Worm (Caenorhabditis elegans) whole organism, L2 larva: ENCODE measurements around the gene sqv-8.
A peak's percentile ranks its signal among the peaks of the same experiment; 100 is the strongest.

Experiments used
- C34F6.9 ChIP-seq: fragments of 150-350 bp; optimal IDR thresholded peaks from 2 replicates; lab custom pipeline; 2014; ENCODE audit warnings: missing biosample characterization, missing genetic modification characterization
- F13H6.1 ChIP-seq: sonication (generic microtip); optimal IDR thresholded peaks from 2 replicates; lab custom pipeline; 2016; ENCODE audit warnings: missing genetic modification characterization, missing compliant biosample characterization
- R02D3.7 ChIP-seq: fragments of 150-350 bp; optimal IDR thresholded peaks from 2 replicates; lab custom pipeline; 2014; ENCODE audit warnings: missing biosample characterization, missing genetic modification characterization
- Y55F3AM.14 ChIP-seq: fragments of 200-800 bp; sonication (Bioruptor generic); optimal IDR thresholded peaks from 2 replicates; lab custom pipeline; 2018; ENCODE audit warnings: mild to moderate bottlenecking, missing genetic modification characterization, missing compliant biosample characterization
- ZK546.5 ChIP-seq: sonication (generic microtip); optimal IDR thresholded peaks from 2 replicates; lab custom pipeline; 2017; ENCODE audit warnings: missing biosample characterization, missing genetic modification characterization
- alr-1 ChIP-seq: fragments of 150-350 bp; optimal IDR thresholded peaks from 2 replicates; lab custom pipeline; 2014; ENCODE audit warnings: missing biosample characterization, missing genetic modification characterization
- ama-1 ChIP-seq: fragments of 150-350 bp; optimal IDR thresholded peaks from 2 replicates; lab custom pipeline; 2018; ENCODE audit warnings: inconsistent platforms
- ceh-16 ChIP-seq: fragments of 150-350 bp; optimal IDR thresholded peaks from 2 replicates; lab custom pipeline; 2014; ENCODE audit warnings: missing biosample characterization, missing genetic modification characterization
- ceh-82 ChIP-seq: fragments of 150-350 bp; optimal IDR thresholded peaks from 2 replicates; lab custom pipeline; 2014; ENCODE audit warnings: missing biosample characterization, missing genetic modification characterization
- crh-2 ChIP-seq: sonication (generic microtip); optimal IDR thresholded peaks from 2 replicates; lab custom pipeline; 2017; ENCODE audit warnings: missing biosample characterization, missing genetic modification characterization
- elt-1 ChIP-seq: fragments of 150-350 bp; optimal IDR thresholded peaks from 2 replicates; lab custom pipeline; 2014; ENCODE audit warnings: missing biosample characterization, missing genetic modification characterization
- fos-1 ChIP-seq: fragments of 150-350 bp; optimal IDR thresholded peaks from 2 replicates; lab custom pipeline; 2014; ENCODE audit warnings: missing biosample characterization, missing genetic modification characterization
- lin-11 ChIP-seq: fragments of 150-350 bp; sonication (generic microtip); optimal IDR thresholded peaks from 2 replicates; lab custom pipeline; 2014; ENCODE audit warnings: missing biosample characterization, missing genetic modification characterization, inconsistent platforms, mixed read lengths
- lin-39 ChIP-seq: fragments of 150-350 bp; optimal IDR thresholded peaks from 2 replicates; lab custom pipeline; 2014; ENCODE audit warnings: missing biosample characterization, missing genetic modification reagents, missing genetic modification characterization
- lsy-2 ChIP-seq, 2 experiments: fragments of 150-350 bp in 1 of 2; sonication (generic microtip) in 1 of 2; optimal IDR thresholded peaks; 2 replicates each; lab custom pipeline; 2014 to 2017; ENCODE audit warnings: missing biosample characterization in 2 of 2, missing genetic modification characterization in 2 of 2
- mdl-1 ChIP-seq, 2 experiments: fragments of 150-350 bp in 1 of 2; sonication (generic microtip) in 1 of 2; optimal IDR thresholded peaks; 2 replicates each; lab custom pipeline; 2017; ENCODE audit warnings: missing biosample characterization in 2 of 2, missing genetic modification characterization in 2 of 2
- nhr-10 ChIP-seq: sonication (generic microtip); optimal IDR thresholded peaks from 2 replicates; lab custom pipeline; 2017; ENCODE audit warnings: missing biosample characterization, missing genetic modification characterization
- nhr-11 ChIP-seq: fragments of 150-350 bp; optimal IDR thresholded peaks from 2 replicates; lab custom pipeline; 2014; ENCODE audit warnings: missing biosample characterization, missing genetic modification characterization
- nhr-12 ChIP-seq: fragments of 150-350 bp; optimal IDR thresholded peaks from 2 replicates; lab custom pipeline; 2014; ENCODE audit warnings: missing biosample characterization, missing genetic modification characterization
- nhr-129 ChIP-seq: fragments of 150-350 bp; optimal IDR thresholded peaks from 2 replicates; lab custom pipeline; 2014; ENCODE audit warnings: missing biosample characterization, missing genetic modification characterization
- nhr-21 ChIP-seq: fragments of 150-350 bp; optimal IDR thresholded peaks from 2 replicates; lab custom pipeline; 2014; ENCODE audit warnings: missing biosample characterization, missing genetic modification characterization
- nhr-23 ChIP-seq: fragments of 150-350 bp; optimal IDR thresholded peaks from 2 replicates; lab custom pipeline; 2014; ENCODE audit warnings: missing biosample characterization, missing genetic modification reagents, missing genetic modification characterization
- nhr-25 ChIP-seq: fragments of 150-350 bp; sonication (generic microtip); optimal IDR thresholded peaks from 3 replicates; lab custom pipeline; 2014; ENCODE audit warnings: missing biosample characterization, missing genetic modification characterization
- nhr-6 ChIP-seq: fragments of 150-350 bp; optimal IDR thresholded peaks from 2 replicates; lab custom pipeline; 2014; ENCODE audit warnings: missing biosample characterization, missing genetic modification characterization
- peb-1 ChIP-seq: fragments of 150-350 bp; optimal IDR thresholded peaks from 2 replicates; lab custom pipeline; 2014; ENCODE audit warnings: missing biosample characterization, missing genetic modification characterization
- sem-4 ChIP-seq: fragments of 150-350 bp; optimal IDR thresholded peaks from 2 replicates; lab custom pipeline; 2014; ENCODE audit warnings: missing biosample characterization, missing genetic modification reagents, missing genetic modification characterization
- sma-3 ChIP-seq: sonication (generic microtip); optimal IDR thresholded peaks from 2 replicates; lab custom pipeline; 2016; ENCODE audit warnings: missing genetic modification reagents, missing genetic modification characterization, missing compliant biosample characterization
- sma-9 ChIP-seq, 2 experiments: fragments of 150-350 bp in 1 of 2; sonication (generic microtip) in 1 of 2; optimal IDR thresholded peaks; 2 replicates each; lab custom pipeline; 2014 to 2016; ENCODE audit warnings: missing genetic modification characterization in 2 of 2, mild to moderate bottlenecking in 1 of 2, missing biosample characterization in 1 of 2, missing compliant biosample characterization in 1 of 2, missing genetic modification reagents in 1 of 2, moderate library complexity in 1 of 2
- unc-62 ChIP-seq: fragments of 150-350 bp; optimal IDR thresholded peaks from 2 replicates; lab custom pipeline; 2014; ENCODE audit warnings: missing biosample characterization, missing genetic modification reagents, missing genetic modification characterization
- zag-1 ChIP-seq: fragments of 150-350 bp; optimal IDR thresholded peaks from 2 replicates; lab custom pipeline; 2014; ENCODE audit warnings: missing biosample characterization, missing genetic modification characterization
- ztf-11 ChIP-seq: sonication (generic microtip); optimal IDR thresholded peaks from 2 replicates; lab custom pipeline; 2017; ENCODE audit warnings: missing biosample characterization, missing genetic modification characterization
- ztf-4 ChIP-seq: fragments of 150-350 bp; optimal IDR thresholded peaks from 2 replicates; lab custom pipeline; 2014; ENCODE audit warnings: missing biosample characterization, missing genetic modification characterization

The sqv-8 gene

DNA sequence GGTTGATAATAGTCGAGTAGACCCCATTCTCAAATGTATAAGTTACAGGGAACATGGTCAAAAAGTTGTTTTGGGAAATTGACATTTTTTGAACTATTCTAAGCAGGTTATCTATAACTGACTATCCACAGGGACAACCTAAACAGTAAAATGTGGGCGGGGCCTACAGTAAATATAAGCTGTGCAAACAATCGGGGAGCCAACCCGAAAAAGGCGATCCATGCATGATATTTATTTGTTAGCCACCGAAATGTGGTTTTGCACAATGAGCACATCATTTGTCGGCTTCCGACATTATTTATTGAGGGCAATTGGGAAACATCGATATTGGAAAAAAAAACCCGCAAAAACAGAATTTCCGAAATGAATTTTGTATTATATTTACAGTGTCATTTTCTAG is 32.0 kb upstream of the sqv-8 start, which contains the start of gene hlh-6:
Gene hlh-6 (minus strand): TSS at position 101 of the 400 bp plus-strand sequence.
- TF ChIP-seq F13H6.1 (tag; lab: Kevin White, UChicago) = no peak
- TF ChIP-seq C34F6.9 (tag; lab: Kevin White, UChicago) = no peak
- no peak for TF ChIP-seq sma-9 (GFP tag; optimal IDR thresholded peaks at IDR 0.05; lab: Kevin White, UChicago)
- TF ChIP-seq sma-9 (tag; optimal IDR thresholded peaks at IDR 0.05; lab: Kevin White, UChicago) = no peak
- TF ChIP-seq peb-1 (tag; lab: Kevin White, UChicago) = no peak
- TF ChIP-seq nhr-21 (tag; lab: Kevin White, UChicago) = no peak
- TF ChIP-seq ceh-82 (tag; lab: Kevin White, UChicago) = no peak
- TF ChIP-seq zag-1 (tag; lab: Kevin White, UChicago) = no peak
- TF ChIP-seq sma-3 (GFP tag; lab: Kevin White, UChicago) = no peak
- TF ChIP-seq ceh-16 (tag; lab: Kevin White, UChicago) = no peak
- TF ChIP-seq ztf-11 (tag; lab: Kevin White, UChicago) = no peak
- no peak for TF ChIP-seq nhr-12 (tag; lab: Kevin White, UChicago)
- TF ChIP-seq ZK546.5 = no peak
- no peak for TF ChIP-seq nhr-10 (tag; lab: Kevin White, UChicago)
- no peak for TF ChIP-seq nhr-6 (tag; lab: Kevin White, UChicago)
- no peak for TF ChIP-seq crh-2 (tag; lab: Kevin White, UChicago)
- no peak for TF ChIP-seq ama-1 (lab: Kevin White, UChicago)
- no peak for TF ChIP-seq fos-1 (tag; lab: Kevin White, UChicago)
- no peak for TF ChIP-seq sem-4

DNA sequence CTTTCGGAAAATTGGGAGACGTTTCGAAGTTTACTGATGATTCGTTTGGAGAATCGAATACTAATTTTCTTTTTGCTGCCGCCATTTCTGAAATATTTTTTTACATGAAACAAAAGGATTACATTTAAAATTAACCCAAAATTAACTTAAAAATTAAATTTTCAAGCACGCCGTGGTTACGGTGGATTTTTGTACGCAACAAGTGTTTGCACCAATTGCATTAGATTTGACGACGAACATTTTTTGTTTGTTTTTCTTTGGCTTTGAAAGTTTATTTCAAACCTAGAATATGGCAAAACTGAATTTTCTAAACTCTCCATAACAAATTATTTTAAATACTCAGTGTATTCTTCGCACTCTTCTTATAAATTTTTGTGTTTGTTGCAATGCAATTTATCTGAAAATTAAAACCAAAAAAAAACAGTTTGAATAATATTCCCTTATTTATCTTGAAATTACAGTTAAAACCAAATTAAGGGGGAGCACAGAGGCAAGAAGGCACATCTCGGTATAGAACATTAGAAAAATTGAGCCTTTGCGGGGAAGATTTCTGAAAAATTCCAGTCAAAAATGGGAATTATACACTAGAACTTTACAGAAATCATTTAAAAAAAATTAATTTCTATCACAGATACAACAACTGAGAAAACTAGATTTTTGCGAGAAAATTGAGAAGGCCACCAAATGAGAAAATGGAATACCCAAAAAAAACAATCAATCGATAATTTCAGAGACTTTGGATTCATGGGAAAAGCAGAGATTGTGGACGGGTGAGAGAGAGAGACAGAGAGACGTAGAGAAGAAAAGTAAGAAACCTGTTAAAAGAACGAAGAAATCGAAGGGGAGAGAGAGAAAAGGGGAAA is 29.5 kb upstream of the sqv-8 start, which contains the start of gene hal-3:
Gene hal-3 (minus strand): TSS at position 87 of the 863 bp plus-strand sequence.
- TF ChIP-seq nhr-11 (tag; lab: Kevin White, UChicago) = peak; percentile 21
- no peak for TF ChIP-seq mdl-1 (tag; optimal IDR thresholded peaks at IDR 0.05; lab: Kevin White, UChicago)
- peak in 1 of 2 experiments; percentile 53 for TF ChIP-seq lsy-2 (tag; optimal IDR thresholded peaks at IDR 0.05; lab: Kevin White, UChicago)
- TF ChIP-seq sma-3 (GFP tag; lab: Kevin White, UChicago) = peak; percentile 36
- TF ChIP-seq ztf-4 (tag; lab: Kevin White, UChicago) = no peak
- TF ChIP-seq nhr-129 (tag; lab: Kevin White, UChicago) = no peak

DNA sequence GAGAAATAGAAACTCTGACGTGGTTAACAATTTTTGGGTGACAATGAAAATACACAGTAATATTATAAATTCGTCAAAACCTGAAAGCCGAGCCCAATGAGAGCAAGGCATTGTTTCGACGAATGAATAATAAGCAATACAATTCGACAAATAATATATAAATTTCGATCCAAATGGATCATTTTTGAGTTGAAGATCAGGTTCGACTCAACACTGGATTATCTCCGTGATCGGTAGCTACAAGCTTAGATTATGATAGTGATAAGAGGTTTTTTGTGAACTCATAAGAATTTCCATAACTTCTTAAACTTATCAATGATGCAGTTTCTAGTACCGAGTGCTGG is 28.9 kb upstream of the sqv-8 start:
- TF ChIP-seq nhr-21 (tag; lab: Kevin White, UChicago) (peak; percentile 51), lsy-2 (tag; optimal IDR thresholded peaks at IDR 0.05; lab: Kevin White, UChicago) (peak in 1 of 2 experiments; percentile 7), sma-9 (GFP tag; optimal IDR thresholded peaks at IDR 0.05; lab: Kevin White, UChicago) (peak; percentile 10), sma-9 (tag; optimal IDR thresholded peaks at IDR 0.05; lab: Kevin White, UChicago) (no peak), sma-3 (GFP tag; lab: Kevin White, UChicago) (no peak), nhr-11 (tag; lab: Kevin White, UChicago) (no peak), fos-1 (tag; lab: Kevin White, UChicago) (no peak)

DNA sequence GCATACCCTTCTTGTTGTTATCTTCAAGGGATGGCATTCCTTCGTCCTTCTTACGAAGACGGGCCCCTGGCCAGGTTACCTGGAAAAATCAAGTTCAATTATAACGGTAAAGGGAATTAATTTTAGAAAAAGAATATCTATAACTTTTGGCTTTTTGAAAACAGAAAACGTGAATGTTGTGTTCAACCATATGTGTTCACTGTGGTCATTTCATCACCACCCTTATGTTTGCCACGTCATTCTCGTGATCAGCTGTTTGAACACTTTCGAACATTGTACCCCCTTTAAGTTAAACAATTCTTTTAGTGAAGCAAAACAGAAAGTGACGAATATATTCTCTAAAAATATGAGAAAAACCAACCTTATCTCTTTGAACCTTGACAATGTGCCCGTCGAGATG is 28.0 kb upstream of the sqv-8 start:
- no peak for TF ChIP-seq lin-11 (tag; lab: Kevin White, UChicago)
- TF ChIP-seq lin-39 (tag; lab: Kevin White, UChicago) = no peak
- TF ChIP-seq nhr-21 (tag; lab: Kevin White, UChicago) = no peak
- no peak for TF ChIP-seq nhr-25
- TF ChIP-seq ztf-11 (tag; lab: Kevin White, UChicago) = no peak
- no peak for TF ChIP-seq ZK546.5
- TF ChIP-seq nhr-6 (tag; lab: Kevin White, UChicago) = no peak
- no peak for TF ChIP-seq Y55F3AM.14 (GFP tag; lab: Kevin White, UChicago)
- TF ChIP-seq unc-62 (GFP tag; lab: Kevin White, UChicago) = no peak
- no peak for TF ChIP-seq alr-1 (tag; lab: Kevin White, UChicago)
- TF ChIP-seq sma-3 (GFP tag; lab: Kevin White, UChicago) = no peak
- TF ChIP-seq elt-1 = no peak
- TF ChIP-seq zag-1 (tag; lab: Kevin White, UChicago) = no peak
- TF ChIP-seq nhr-23 (tag; lab: Kevin White, UChicago) = no peak
- no peak for TF ChIP-seq nhr-12 (tag; lab: Kevin White, UChicago)
- TF ChIP-seq R02D3.7 = no peak
- TF ChIP-seq nhr-11 (tag; lab: Kevin White, UChicago) = no peak
